Fruit fly (Drosophila melanogaster): ENCODE results near the gene Tmem43.

The Tmem43 gene

dm6 chr3L:7875606-7876366, 39.1 kb downstream of the Tmem43 start (continued):
- TF ChIP-seq pan (optimal IDR thresholded peaks at IDR 0.05): no peak
- TF ChIP-seq pan (GFP tag; optimal IDR thresholded peaks at IDR 0.05 in 1 of 2, IDR thresholded peaks at IDR 0.05 in 1 of 2): peak in 1 of 2 experiments; percentile 36
- TF ChIP-seq croc (GFP tag; conservative IDR thresholded peaks at IDR 0.05): peak; percentile 44; the same call in 2 of the 3 replicates
- TF ChIP-seq CG16815 (GFP tag; optimal IDR thresholded peaks at IDR 0.05): peak; percentile 69
- TF ChIP-seq Pdp1 (GFP tag; optimal IDR thresholded peaks at IDR 0.05): peak; percentile 6 to 80
- peak; percentile 22; the same call in 1 of the 2 replicates for TF ChIP-seq Rfx (GFP tag; IDR thresholded peaks at IDR 0.05)
- peak; percentile 57 for TF ChIP-seq nmo (GFP tag; optimal IDR thresholded peaks at IDR 0.05)
- no peak for TF ChIP-seq jigr1 (GFP tag; IDR thresholded peaks at IDR 0.05)
- no peak for TF ChIP-seq CG10147 (GFP tag; optimal IDR thresholded peaks at IDR 0.05)
- peak; percentile 36 for TF ChIP-seq scrt (GFP tag; optimal IDR thresholded peaks at IDR 0.05)
- peak in 1 of 2 experiments; percentile 37 for TF ChIP-seq Hr78 (GFP tag; optimal IDR thresholded peaks at IDR 0.05)
- TF ChIP-seq CG8765 (GFP tag; IDR thresholded peaks at IDR 0.05): no peak
- no peak for TF ChIP-seq CrebB (tag; optimal IDR thresholded peaks at IDR 0.05)
- peak; percentile 72 for TF ChIP-seq CG31441 (GFP tag; IDR thresholded peaks at IDR 0.05)
- no peak for TF ChIP-seq CG14667 (GFP tag; IDR thresholded peaks at IDR 0.05)

dm6 chr3L:7874507-7874906, 40.4 kb downstream of the Tmem43 start:
- TF ChIP-seq mam (GFP tag; optimal IDR thresholded peaks at IDR 0.05) (no peak), seq (GFP tag; IDR thresholded peaks at IDR 0.05) (no peak), CG13775 (GFP tag; optimal IDR thresholded peaks at IDR 0.05) (no peak), Usf (GFP tag; optimal IDR thresholded peaks at IDR 0.05) (no peak), CG8281 (tag; optimal IDR thresholded peaks at IDR 0.05) (peak; percentile 95), sens (GFP tag) (peak; percentile 15), pan (optimal IDR thresholded peaks at IDR 0.05) (no peak), pan (GFP tag; optimal IDR thresholded peaks at IDR 0.05 in 1 of 2, IDR thresholded peaks at IDR 0.05 in 1 of 2) (no peak), CG13424 (tag; optimal IDR thresholded peaks at IDR 0.05) (no peak)

- TF ChIP-seq CG9437 (GFP tag; optimal IDR thresholded peaks at IDR 0.05) (no peak), CG6654 (GFP tag; optimal IDR thresholded peaks at IDR 0.05) (no peak), Hmr (GFP tag; optimal IDR thresholded peaks at IDR 0.05) (no peak), CG4360 (GFP tag; IDR thresholded peaks at IDR 0.05) (0 out of 2 replicates have a peak, but pooled peaks have one; percentile 48), gsb-n (tag; optimal IDR thresholded peaks at IDR 0.05) (no peak), CG3995 (GFP tag; optimal IDR thresholded peaks at IDR 0.05) (no peak), HLH54F (GFP tag; optimal IDR thresholded peaks at IDR 0.05) (no peak), p53 (GFP tag; optimal IDR thresholded peaks at IDR 0.05) (no peak), CG32532 (GFP tag; IDR thresholded peaks at IDR 0.05) (no peak), nmo (GFP tag; optimal IDR thresholded peaks at IDR 0.05) (no peak), HLH3B (GFP tag; IDR thresholded peaks at IDR 0.05) (no peak), mld (GFP tag; IDR thresholded peaks at IDR 0.05; ENCODE audit: partially characterized antibody) (no peak), Ets65A (GFP tag) (peak; percentile 87), run (tag; optimal IDR thresholded peaks at IDR 0.05) (no peak), Optix (GFP tag; IDR thresholded peaks at IDR 0.05) (0 out of 3 replicates have a peak, but pooled peaks have one; percentile 29), cwo (GFP tag; optimal IDR thresholded peaks at IDR 0.05) (no peak), CG2120 (GFP tag; optimal IDR thresholded peaks at IDR 0.05) (no peak), eve (GFP tag; optimal IDR thresholded peaks at IDR 0.05) (no peak), Dip2 (GFP tag; IDR thresholded peaks at IDR 0.05) (no peak), CG15514 (GFP tag; optimal IDR thresholded peaks at IDR 0.05) (no peak), Dad (GFP tag; optimal IDR thresholded peaks at IDR 0.05) (no peak), CG6272 (GFP tag; IDR thresholded peaks at IDR 0.05) (no peak), CG4282 (GFP tag; optimal IDR thresholded peaks at IDR 0.05) (no peak), wek (GFP tag; optimal IDR thresholded peaks at IDR 0.05) (no peak), CG42726 (GFP tag; IDR thresholded peaks at IDR 0.05; ENCODE audit: partially characterized antibody) (peak; percentile 17; the same call in 1 of the 2 replicates), row (GFP tag; IDR thresholded peaks at IDR 0.05) (no peak), Abd-B (GFP tag; optimal IDR thresholded peaks at IDR 0.05) (no peak)
These were observed 44.6 kb downstream of the Tmem43 start for dm6 chr3L:7870388-7870740.
